Worm (Caenorhabditis elegans): ENCODE results near the gene B0244.5.

DNA sequence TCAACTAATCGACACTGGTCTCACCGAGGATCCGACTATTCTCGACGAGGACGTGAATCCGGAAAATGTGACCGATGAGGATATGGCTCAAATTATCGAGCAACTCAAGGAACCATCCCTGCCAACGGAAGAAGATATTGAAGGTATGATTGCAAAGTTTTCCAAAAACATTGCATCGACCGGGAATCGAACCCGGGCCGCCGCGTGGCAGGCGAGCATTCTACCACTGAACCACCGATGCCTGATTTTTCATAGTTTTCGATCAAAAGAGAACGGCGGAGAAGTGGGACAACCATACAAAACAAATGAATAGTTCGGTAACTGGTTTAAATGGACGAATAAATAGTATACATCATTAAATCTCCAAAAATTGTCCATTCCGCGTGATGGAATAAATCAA, 17.2 kb downstream of the B0244.5 start:
- TF ChIP-seq ceh-9 (tag; optimal IDR thresholded peaks at IDR 0.05) (no peak), ama-1 (optimal IDR thresholded peaks at IDR 0.05) (no peak), mdl-1 (tag; optimal IDR thresholded peaks at IDR 0.05) (no peak), snpc-4 (tag; optimal IDR thresholded peaks at IDR 0.05) (no peak)

Data from whole organism, L3 larva.